Worm (Caenorhabditis elegans) whole organism, L1 larva: Measurements from ENCODE around the gene dsl-1.

Experiments used
- ceh-82 ChIP-seq, 3 experiments: fragments of 150-350 bp in 1 of 3; sonication (generic microtip) in 2 of 3; optimal IDR thresholded peaks; 2 replicates each; lab custom pipeline; 2014 to 2017; ENCODE audit warnings: missing biosample characterization in 3 of 3, missing genetic modification characterization in 3 of 3
- nhr-84 ChIP-seq: sonication (generic microtip); optimal IDR thresholded peaks from 2 replicates; lab custom pipeline; 2017; ENCODE audit warnings: missing biosample characterization, missing genetic modification characterization
- pqm-1 ChIP-seq: sonication (generic microtip); optimal IDR thresholded peaks from 3 replicates; lab custom pipeline; 2017; ENCODE audit warnings: missing biosample characterization, missing genetic modification characterization
- vab-15 ChIP-seq: sonication (generic microtip); optimal IDR thresholded peaks from 2 replicates; lab custom pipeline; 2017; ENCODE audit warnings: missing genotype, mild to moderate bottlenecking, missing genetic modification characterization, missing compliant biosample characterization

ce11 chrIV:1251242-1251911 is 43.5 kb upstream of the dsl-1 start, which contains the start of the genes clec-166 and F38A1.6:
- TF ChIP-seq pqm-1 (tag; lab: Kevin White, UChicago) (no peak), nhr-84 (tag; lab: Kevin White, UChicago) (no peak), ceh-82 (tag; optimal IDR thresholded peaks at IDR 0.05; lab: Kevin White, UChicago) (no peak), vab-15 (tag; lab: Kevin White, UChicago) (no peak)
